Fruit fly (Drosophila melanogaster) whole organism, embryonic: ENCODE measurements around the gene zye.

Experiments
- Aef1 ChIP-seq: fragments of 200-800 bp; sonication (Bioruptor generic); IDR thresholded peaks from 3 replicates; pipeline ENCODE4 v1.3.6; 2022; ENCODE audit warnings: missing biosample characterization, missing genetic modification characterization
- Atf-2 ChIP-seq: fragments of 200-800 bp; sonication (Bioruptor generic); optimal IDR thresholded peaks from 2 replicates; lab custom pipeline; 2016; ENCODE audit warnings: missing biosample characterization, missing genetic modification characterization
- Awh ChIP-seq: fragments of 200-800 bp; sonication (Bioruptor generic); IDR thresholded peaks from 2 replicates; pipeline ENCODE4, ENCODE4 v1.3.6; 2022; ENCODE audit warnings: missing biosample characterization, missing genetic modification characterization
- Bdp1 ChIP-seq: fragments of 200-800 bp; sonication (Bioruptor generic); optimal IDR thresholded peaks from 3 replicates; lab custom pipeline; 2016; ENCODE audit warnings: missing biosample characterization, missing genetic modification characterization
- Bteb2 ChIP-seq: fragments of 200-800 bp; sonication (Bioruptor generic); optimal IDR thresholded peaks from 2 replicates; lab custom pipeline; 2016; ENCODE audit warnings: missing biosample characterization, missing genetic modification characterization
- CG12659 ChIP-seq: fragments of 200-800 bp; sonication (Bioruptor generic); optimal IDR thresholded peaks from 3 replicates; lab custom pipeline; 2017; ENCODE audit warnings: mild to moderate bottlenecking, missing biosample characterization, missing genetic modification reagents, missing genetic modification characterization
- CG12769 ChIP-seq: fragments of 200-800 bp; sonication (Bioruptor generic); optimal IDR thresholded peaks from 2 replicates; lab custom pipeline; 2019; ENCODE audit warnings: missing biosample characterization, mild to moderate bottlenecking, missing genetic modification characterization, moderate library complexity
- CG13624 ChIP-seq: fragments of 200-800 bp; sonication (Bioruptor generic); optimal IDR thresholded peaks from 2 replicates; lab custom pipeline; 2016; ENCODE audit warnings: missing biosample characterization, missing genetic modification characterization
- CG14014 ChIP-seq: fragments of 200-800 bp; sonication (Bioruptor generic); IDR thresholded peaks from 2 replicates; pipeline ENCODE4 v1.3.6; 2022; ENCODE audit warnings: missing biosample characterization, missing genetic modification characterization
- CG15011 ChIP-seq: fragments of 200-800 bp; sonication (Bioruptor generic); optimal IDR thresholded peaks from 3 replicates; lab custom pipeline; 2018; ENCODE audit warnings: missing biosample characterization, mild to moderate bottlenecking, missing genetic modification characterization
- CG15269 ChIP-seq: fragments of 200-800 bp; sonication (Bioruptor generic); optimal IDR thresholded peaks from 2 replicates; lab custom pipeline; 2018; ENCODE audit warnings: missing biosample characterization, mild to moderate bottlenecking, missing genetic modification characterization, moderate library complexity
- CG15479 ChIP-seq: fragments of 200-800 bp; sonication (Bioruptor generic); optimal IDR thresholded peaks from 3 replicates; lab custom pipeline; 2019; ENCODE audit warnings: missing biosample characterization, mild to moderate bottlenecking, missing genetic modification characterization, moderate library complexity
- CG18262 ChIP-seq: fragments of 200-800 bp; optimal IDR thresholded peaks from 3 replicates; lab custom pipeline; 2019; ENCODE audit warnings: missing biosample characterization, mild to moderate bottlenecking, missing genetic modification characterization, moderate library complexity
- CG2116 ChIP-seq: fragments of 200-800 bp; sonication (Bioruptor generic); optimal IDR thresholded peaks from 3 replicates; lab custom pipeline; 2018; ENCODE audit warnings: missing biosample characterization, mild to moderate bottlenecking, missing genetic modification characterization
- CG30020 ChIP-seq: fragments of 200-800 bp; optimal IDR thresholded peaks from 2 replicates; lab custom pipeline; 2019; ENCODE audit warnings: missing biosample characterization, mild to moderate bottlenecking, missing genetic modification characterization, moderate library complexity
- CG3995 ChIP-seq: fragments of 200-800 bp; sonication (Bioruptor generic); optimal IDR thresholded peaks from 3 replicates; lab custom pipeline; 2016; ENCODE audit warnings: missing biosample characterization, missing genetic modification characterization
- CG4360 ChIP-seq: fragments of 200-800 bp; sonication (Bioruptor generic); IDR thresholded peaks from 2 replicates; pipeline ENCODE4 v1.3.6; 2022; ENCODE audit warnings: missing biosample characterization, missing genetic modification characterization
- CG4424 ChIP-seq: fragments of 200-800 bp; sonication (Bioruptor generic); optimal IDR thresholded peaks from 3 replicates; lab custom pipeline; 2016; ENCODE audit warnings: missing biosample characterization, missing genetic modification characterization
- CG6854 ChIP-seq: fragments of 200-800 bp; sonication (Bioruptor generic); optimal IDR thresholded peaks from 3 replicates; lab custom pipeline; 2017; ENCODE audit warnings: missing biosample characterization, mild to moderate bottlenecking, missing genetic modification characterization
- CG8765 ChIP-seq: fragments of 200-800 bp; sonication (Bioruptor generic); IDR thresholded peaks from 2 replicates; pipeline ENCODE4 v1.3.6; 2022; ENCODE audit warnings: missing biosample characterization, missing genetic modification characterization
- CG8944 ChIP-seq: fragments of 200-800 bp; sonication (Bioruptor generic); optimal IDR thresholded peaks from 3 replicates; lab custom pipeline; 2016; ENCODE audit warnings: missing biosample characterization, missing genetic modification characterization
- CG9727 ChIP-seq: fragments of 200-800 bp; sonication (Bioruptor generic); optimal IDR thresholded peaks from 3 replicates; lab custom pipeline; 2017; ENCODE audit warnings: missing biosample characterization, mild to moderate bottlenecking, missing genetic modification characterization
- D19A ChIP-seq: fragments of 200-800 bp; optimal IDR thresholded peaks from 3 replicates; lab custom pipeline; 2019; ENCODE audit warnings: missing biosample characterization, mild to moderate bottlenecking, missing genetic modification characterization, moderate library complexity
- Dbx ChIP-seq: fragments of 200-800 bp; sonication (Bioruptor generic); IDR thresholded peaks from 3 replicates; pipeline ENCODE4 v1.3.6; 2022; ENCODE audit warnings: missing biosample characterization, missing genetic modification characterization
- Dll ChIP-seq: fragments of 200-800 bp; sonication (Bioruptor generic); IDR thresholded peaks from 4 replicates; pipeline ENCODE4 v1.3.6; 2022; ENCODE audit warnings: missing biosample characterization, missing genetic modification characterization; ENCODE audit not compliant: partially characterized antibody
- E2f1 ChIP-seq: fragments of 200-800 bp; sonication (Bioruptor generic); IDR thresholded peaks from 2 replicates; pipeline ENCODE4 v1.3.6; 2022; ENCODE audit warnings: missing biosample characterization, missing genetic modification characterization
- HLH54F ChIP-seq: fragments of 200-800 bp; sonication (Bioruptor generic); optimal IDR thresholded peaks from 3 replicates; lab custom pipeline; 2016; ENCODE audit warnings: missing biosample characterization, missing genetic modification characterization
- Nf-YB ChIP-seq: fragments of 200-800 bp; sonication (Bioruptor generic); optimal IDR thresholded peaks from 3 replicates; lab custom pipeline; 2019; ENCODE audit warnings: missing biosample characterization, mild to moderate bottlenecking, missing genetic modification characterization, moderate library complexity
- NfI ChIP-seq: fragments of 200-800 bp; sonication (Bioruptor generic); optimal IDR thresholded peaks from 3 replicates; lab custom pipeline; 2018; ENCODE audit warnings: missing biosample characterization, mild to moderate bottlenecking, missing genetic modification characterization, moderate library complexity
- Ptx1 ChIP-seq: fragments of 200-800 bp; sonication (Bioruptor generic); IDR thresholded peaks from 2 replicates; pipeline ENCODE4 v1.3.6; 2022; ENCODE audit warnings: missing biosample characterization, missing genetic modification characterization
- Sox102F ChIP-seq: fragments of 200-800 bp; sonication (Bioruptor generic); optimal IDR thresholded peaks from 2 replicates; lab custom pipeline; 2018; ENCODE audit warnings: missing biosample characterization, mild to moderate bottlenecking, missing genetic modification characterization, moderate library complexity
- Spps ChIP-seq: fragments of 200-800 bp; sonication (Bioruptor generic); optimal IDR thresholded peaks from 2 replicates; lab custom pipeline; 2018; ENCODE audit warnings: missing biosample characterization, mild to moderate bottlenecking, missing genetic modification characterization
- Usf ChIP-seq: fragments of 200-800 bp; sonication (Bioruptor generic); optimal IDR thresholded peaks from 2 replicates; lab custom pipeline; 2017; ENCODE audit warnings: missing genotype, missing biosample characterization, missing genetic modification characterization
- Vsx1 ChIP-seq: fragments of 200-800 bp; sonication (Bioruptor generic); optimal IDR thresholded peaks from 2 replicates; lab custom pipeline; 2017; ENCODE audit warnings: missing biosample characterization, mild to moderate bottlenecking, missing genetic modification characterization, missing genetic modification reagents
- bab2 ChIP-seq: fragments of 200-800 bp; sonication (Bioruptor generic); optimal IDR thresholded peaks from 2 replicates; lab custom pipeline; 2016; ENCODE audit warnings: missing biosample characterization, missing genetic modification characterization
- bbx ChIP-seq: fragments of 200-800 bp; sonication (Bioruptor generic); IDR thresholded peaks from 2 replicates; pipeline ENCODE4 v1.3.6; 2022; ENCODE audit warnings: missing biosample characterization, missing genetic modification characterization; ENCODE audit not compliant: partially characterized antibody
- caup ChIP-seq: fragments of 200-800 bp; sonication (Bioruptor generic); optimal IDR thresholded peaks from 3 replicates; lab custom pipeline; 2017; ENCODE audit warnings: missing biosample characterization, mild to moderate bottlenecking, missing genetic modification characterization, moderate library complexity; ENCODE audit not compliant: severe bottlenecking
- crc ChIP-seq: fragments of 200-800 bp; sonication (Bioruptor generic); optimal IDR thresholded peaks from 2 replicates; lab custom pipeline; 2016; ENCODE audit warnings: missing biosample characterization, missing genetic modification characterization
- dmrt11E ChIP-seq: fragments of 200-800 bp; sonication (Bioruptor generic); optimal IDR thresholded peaks from 3 replicates; lab custom pipeline; 2018; ENCODE audit warnings: missing biosample characterization, mild to moderate bottlenecking, missing genetic modification characterization, moderate library complexity
- en ChIP-seq: fragments of 200-800 bp; sonication (Bioruptor generic); optimal IDR thresholded peaks from 2 replicates; lab custom pipeline; 2016; ENCODE audit warnings: missing biosample characterization, missing genetic modification characterization
- fd64A ChIP-seq: fragments of 200-800 bp; sonication (Bioruptor generic); optimal IDR thresholded peaks from 3 replicates; lab custom pipeline; 2018; ENCODE audit warnings: missing biosample characterization, mild to moderate bottlenecking, missing genetic modification characterization
- gfzf ChIP-seq: fragments of 200-800 bp; sonication (Bioruptor generic); optimal IDR thresholded peaks from 2 replicates; lab custom pipeline; 2016; ENCODE audit warnings: missing biosample characterization, mild to moderate bottlenecking, missing genetic modification characterization, moderate library complexity
- grn ChIP-seq: fragments of 200-800 bp; sonication (Bioruptor generic); optimal IDR thresholded peaks from 3 replicates; lab custom pipeline; 2017; ENCODE audit warnings: missing biosample characterization, missing genetic modification characterization
- h ChIP-seq: fragments of >200 bp; optimal IDR thresholded peaks from 2 replicates; lab custom pipeline; 2017
- ham ChIP-seq: fragments of 200-800 bp; sonication (Bioruptor generic); IDR thresholded peaks from 2 replicates; pipeline ENCODE4 v1.3.6; 2022; ENCODE audit warnings: missing biosample characterization, missing genetic modification characterization
- mirr ChIP-seq: fragments of 200-800 bp; sonication (Bioruptor generic); optimal IDR thresholded peaks from 3 replicates; lab custom pipeline; 2018; ENCODE audit warnings: missing biosample characterization, mild to moderate bottlenecking, missing genetic modification characterization
- ranshi ChIP-seq: fragments of 200-800 bp; sonication (Bioruptor generic); IDR thresholded peaks from 2 replicates; pipeline ENCODE4 v1.3.6; 2022; ENCODE audit warnings: missing biosample characterization, missing genetic modification characterization
- repo ChIP-seq: fragments of 200-800 bp; sonication (Bioruptor generic); optimal IDR thresholded peaks from 2 replicates; lab custom pipeline; 2016; ENCODE audit warnings: missing biosample characterization, missing genetic modification characterization
- wor ChIP-seq: fragments of 200-800 bp; sonication (Bioruptor generic); IDR thresholded peaks from 2 replicates; pipeline ENCODE4 v1.3.6; 2022; ENCODE audit warnings: missing biosample characterization, missing genetic modification characterization
- zfh2 ChIP-seq: fragments of 200-800 bp; sonication (Bioruptor generic); optimal IDR thresholded peaks from 2 replicates; lab custom pipeline; 2016; ENCODE audit warnings: missing biosample characterization, missing genetic modification characterization

zye gene

DNA sequence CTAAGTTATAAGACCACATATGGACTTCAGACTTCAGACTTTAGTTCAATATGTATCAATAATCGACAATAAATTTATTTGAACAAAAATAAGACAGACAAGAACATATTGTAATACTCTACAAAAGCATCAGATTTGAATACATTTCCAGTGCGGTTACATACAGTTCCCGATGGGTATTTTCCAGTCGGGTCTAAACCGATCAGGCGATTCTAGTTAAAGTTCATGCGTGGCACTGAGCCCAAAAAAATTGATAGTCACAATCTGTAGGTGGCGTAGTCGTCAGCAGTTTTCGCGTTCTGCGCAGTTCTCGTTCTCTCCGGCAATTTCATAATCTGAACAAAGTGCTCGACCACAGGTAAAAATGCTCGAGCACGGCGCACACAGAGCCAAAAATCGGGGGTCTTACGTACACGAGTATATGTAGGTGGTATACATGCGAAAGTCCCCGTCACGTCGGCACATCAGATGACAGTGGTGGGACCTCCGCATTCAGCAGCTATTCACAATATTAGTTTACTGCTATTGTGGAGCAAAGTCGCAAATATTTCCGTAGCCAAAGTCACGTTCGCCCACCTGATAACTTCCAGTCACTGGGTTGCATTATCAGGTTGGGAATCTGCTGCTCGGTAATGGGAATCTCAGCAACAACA, 18.0 kb upstream of the zye start (continued):
- TF ChIP-seq Ptx1 (GFP tag; lab: Robert Waterston, UW) (peak; percentile 49), grn (GFP tag; lab: Kevin White, UChicago) (peak; percentile 72), NfI (GFP tag; lab: Kevin White, UChicago) (peak; percentile 3), Dll (GFP tag; lab: Robert Waterston, UW) (no peak), CG3995 (GFP tag; lab: Kevin White, UChicago) (peak; percentile 95), CG8944 (GFP tag; lab: Kevin White, UChicago) (peak; percentile 8), CG9727 (GFP tag; lab: Kevin White, UChicago) (peak; percentile 57), CG2116 (no peak), gfzf (GFP tag; lab: Kevin White, UChicago) (no peak), mirr (GFP tag; lab: Kevin White, UChicago) (peak; percentile 63), Nf-YB (GFP tag; lab: Kevin White, UChicago) (no peak), zfh2 (peak; percentile 69), HLH54F (GFP tag; lab: Kevin White, UChicago) (peak; percentile 45), caup (peak; percentile 46), en (GFP tag; lab: Kevin White, UChicago) (no peak), CG6854 (peak; percentile 32), CG12659 (peak; percentile 57), D19A (peak; percentile 63), fd64A (no peak), CG8765 (GFP tag; lab: Robert Waterston, UW) (peak; percentile 44; the same call in 1 of the 2 replicates), Dbx (GFP tag; lab: Robert Waterston, UW) (0 out of 3 replicates have a peak, but pooled peaks have one; percentile 46), Usf (GFP tag; lab: Kevin White, UChicago) (peak; percentile 1), CG14014 (GFP tag; lab: Robert Waterston, UW) (no peak), CG13624 (GFP tag; lab: Kevin White, UChicago) (peak; percentile 85), CG12769 (tag; lab: Kevin White, UChicago) (peak; percentile 73), CG30020 (tag; lab: Kevin White, UChicago) (no peak), crc (GFP tag; lab: Kevin White, UChicago) (peak; percentile 35), CG4360 (GFP tag; lab: Robert Waterston, UW) (no peak), Sox102F (GFP tag; lab: Kevin White, UChicago) (peak; percentile 22), Bteb2 (GFP tag; lab: Kevin White, UChicago) (peak; percentile 61), CG15011 (peak; percentile 20), dmrt11E (tag; lab: Kevin White, UChicago) (no peak), CG18262 (tag; lab: Kevin White, UChicago) (peak; percentile 22), bbx (GFP tag; lab: Robert Waterston, UW) (0 out of 2 replicates have a peak, but pooled peaks have one; percentile 21), ham (GFP tag; lab: Robert Waterston, UW) (no peak), Spps (tag; lab: Kevin White, UChicago) (no peak), E2f1 (GFP tag; lab: Robert Waterston, UW) (peak; percentile 54; the same call in 1 of the 2 replicates), CG15269 (tag; lab: Kevin White, UChicago) (peak; percentile 55), Aef1 (GFP tag; lab: Robert Waterston, UW) (peak; percentile 33; the same call in 1 of the 3 replicates), h (lab: Kevin White, UChicago) (no peak), Vsx1 (GFP tag; lab: Kevin White, UChicago) (no peak), Atf-2 (peak; percentile 29), wor (GFP tag; lab: Robert Waterston, UW) (no peak), ranshi (GFP tag; lab: Robert Waterston, UW) (0 out of 2 replicates have a peak, but pooled peaks have one; percentile 41), bab2 (GFP tag; lab: Kevin White, UChicago) (peak; percentile 32), Bdp1 (no peak), Awh (no peak), CG15479 (GFP tag; lab: Kevin White, UChicago) (no peak), repo (GFP tag; lab: Kevin White, UChicago) (no peak), CG4424 (GFP tag; lab: Kevin White, UChicago) (no peak)
